Worm (Caenorhabditis elegans) whole organism, dauer: Measurements from ENCODE around the gene F28A10.13.

Source experiments
- unc-62 ChIP-seq: sonication (generic microtip); optimal IDR thresholded peaks from 2 replicates; lab custom pipeline; 2017; ENCODE audit warnings: missing biosample characterization, missing genetic modification reagents, missing genetic modification characterization

Gene F28A10.13

ce11 chrII:861564-861963 lies 13.0 kb downstream of the F28A10.13 start, which contains the start of gene Y46B2A.4:
Y46B2A.4 (plus strand) TSS chrII:861864.
- no peak for TF ChIP-seq unc-62 (GFP tag; lab: Kevin White, UChicago)

ce11 chrII:866801-867200 lies 18.2 kb downstream of the F28A10.13 start, which contains the start of gene Y46B2A.3:
Y46B2A.3 (minus strand) TSS chrII:866901.
- no peak for TF ChIP-seq unc-62 (GFP tag; lab: Kevin White, UChicago)

ce11 chrII:868240-868864 lies 19.7 kb downstream of the F28A10.13 start, which contains the start of gene fbxc-51:
fbxc-51 (plus strand) TSS chrII:868814.
- TF ChIP-seq unc-62 (GFP tag; lab: Kevin White, UChicago), result no peak

ce11 chrII:869316-869715 lies 20.7 kb downstream of the F28A10.13 start:
- no peak for TF ChIP-seq unc-62 (GFP tag; lab: Kevin White, UChicago)

ce11 chrII:872993-873787 lies 24.6 kb downstream of the F28A10.13 start, which contains the start of gene alg-2:
alg-2 (plus strand) TSS chrII:873212.
- no peak for TF ChIP-seq unc-62 (GFP tag; lab: Kevin White, UChicago)

- no peak for TF ChIP-seq unc-62 (GFP tag; lab: Kevin White, UChicago)
These were observed 27.1 kb downstream of the F28A10.13 start for ce11 chrII:875739-876138.

- TF ChIP-seq unc-62 (GFP tag; lab: Kevin White, UChicago), result no peak
These were observed 32.1 kb downstream of the F28A10.13 start for ce11 chrII:880666-881226.

- TF ChIP-seq unc-62 (GFP tag; lab: Kevin White, UChicago), result no peak
These were observed 35.6 kb downstream of the F28A10.13 start for ce11 chrII:884204-884603.

ce11 chrII:888024-888423 lies 39.4 kb downstream of the F28A10.13 start, which contains the start of gene T07D3.4:
T07D3.4 (plus strand) TSS chrII:888309.
- TF ChIP-seq unc-62 (GFP tag; lab: Kevin White, UChicago), result no peak
